Worm (Caenorhabditis elegans) whole organism, late embryonic: Measurements from ENCODE around the gene Y9C2UA.1.

Source experiments
- C08G9.2 ChIP-seq: sonication (generic microtip); optimal IDR thresholded peaks from 2 replicates; lab custom pipeline; 2016; ENCODE audit warnings: mild to moderate bottlenecking, missing genetic modification characterization, moderate library complexity, missing compliant biosample characterization
- K02D7.2 ChIP-seq: sonication (generic microtip); optimal IDR thresholded peaks from 2 replicates; lab custom pipeline; 2017; ENCODE audit warnings: mild to moderate bottlenecking, missing genetic modification characterization, missing compliant biosample characterization
- T23F11.4 ChIP-seq: fragments of 200-800 bp; sonication (Bioruptor generic); optimal IDR thresholded peaks from 2 replicates; lab custom pipeline; 2018; ENCODE audit warnings: mild to moderate bottlenecking, missing genetic modification characterization, missing compliant biosample characterization
- Y22D7AL.16 ChIP-seq: sonication (generic microtip); optimal IDR thresholded peaks from 2 replicates; lab custom pipeline; 2016; ENCODE audit warnings: missing genetic modification characterization, missing compliant biosample characterization
- ahr-1 ChIP-seq: sonication (generic microtip); optimal IDR thresholded peaks from 2 replicates; lab custom pipeline; 2016; ENCODE audit warnings: missing genetic modification characterization, missing compliant biosample characterization
- ceh-24 ChIP-seq: sonication (generic microtip); optimal IDR thresholded peaks from 2 replicates; lab custom pipeline; 2016; ENCODE audit warnings: mild to moderate bottlenecking, missing genetic modification characterization, missing compliant biosample characterization
- ceh-30 ChIP-seq: fragments of 150-350 bp; optimal IDR thresholded peaks from 2 replicates; lab custom pipeline; 2014; ENCODE audit warnings: missing biosample characterization, missing genetic modification characterization
- ceh-31 ChIP-seq: sonication (generic microtip); optimal IDR thresholded peaks from 2 replicates; lab custom pipeline; 2016; ENCODE audit warnings: missing genetic modification characterization, missing compliant biosample characterization
- ceh-48 ChIP-seq: sonication (generic microtip); optimal IDR thresholded peaks from 2 replicates; lab custom pipeline; 2016; ENCODE audit warnings: missing genetic modification characterization, inconsistent platforms, missing compliant biosample characterization
- ceh-6 ChIP-seq: fragments of 200-800 bp; sonication (Bioruptor generic); optimal IDR thresholded peaks from 2 replicates; lab custom pipeline; 2018; ENCODE audit warnings: mild to moderate bottlenecking, missing genetic modification characterization, missing compliant biosample characterization
- che-1 ChIP-seq: sonication (generic microtip); optimal IDR thresholded peaks from 2 replicates; lab custom pipeline; 2016; ENCODE audit warnings: mild to moderate bottlenecking, missing genetic modification characterization, missing compliant biosample characterization
- dmd-4 ChIP-seq: sonication (generic microtip); optimal IDR thresholded peaks from 2 replicates; lab custom pipeline; 2016; ENCODE audit warnings: borderline replicate concordance, missing genetic modification characterization, missing compliant biosample characterization
- dve-1 ChIP-seq: sonication (generic microtip); optimal IDR thresholded peaks from 2 replicates; lab custom pipeline; 2017; ENCODE audit warnings: antibody characterized with exemption, mild to moderate bottlenecking, missing genetic modification characterization, missing compliant biosample characterization
- ets-4 ChIP-seq: sonication (generic microtip); optimal IDR thresholded peaks from 2 replicates; lab custom pipeline; 2016; ENCODE audit warnings: missing genetic modification characterization, missing compliant biosample characterization
- fax-1 ChIP-seq: sonication (generic microtip); optimal IDR thresholded peaks from 2 replicates; lab custom pipeline; 2016; ENCODE audit warnings: missing genotype, missing genetic modification characterization, missing compliant biosample characterization
- fkh-10 ChIP-seq: fragments of 150-350 bp; optimal IDR thresholded peaks from 2 replicates; lab custom pipeline; 2014; ENCODE audit warnings: missing biosample characterization, missing genetic modification reagents, missing genetic modification characterization
- fkh-6 ChIP-seq: sonication (generic microtip); optimal IDR thresholded peaks from 2 replicates; lab custom pipeline; 2016; ENCODE audit warnings: missing genetic modification characterization, missing compliant biosample characterization
- hlh-30 ChIP-seq: sonication (generic microtip); optimal IDR thresholded peaks from 2 replicates; lab custom pipeline; 2017; ENCODE audit warnings: antibody characterized with exemption, missing genetic modification characterization, missing compliant biosample characterization; ENCODE audit not compliant: insufficient read depth
- lim-6 ChIP-seq: sonication (generic microtip); optimal IDR thresholded peaks from 2 replicates; lab custom pipeline; 2016; ENCODE audit warnings: missing genetic modification characterization, missing compliant biosample characterization
- lin-11 ChIP-seq: fragments of 200-800 bp; sonication (Bioruptor generic); optimal IDR thresholded peaks from 2 replicates; lab custom pipeline; 2018; ENCODE audit warnings: mild to moderate bottlenecking, missing genetic modification characterization, missing compliant biosample characterization
- madf-2 ChIP-seq: sonication (generic microtip); optimal IDR thresholded peaks from 2 replicates; lab custom pipeline; 2017; ENCODE audit warnings: missing genetic modification characterization, missing compliant biosample characterization
- nfya-1 ChIP-seq: sonication (generic microtip); optimal IDR thresholded peaks from 2 replicates; lab custom pipeline; 2017; ENCODE audit warnings: missing genetic modification characterization, mild to moderate bottlenecking, missing compliant biosample characterization, antibody characterized with exemption, moderate library complexity
- nhr-11 ChIP-seq: fragments of 150-350 bp; optimal IDR thresholded peaks from 2 replicates; lab custom pipeline; 2014; ENCODE audit warnings: missing biosample characterization, missing genetic modification characterization
- nhr-232 ChIP-seq: sonication (generic microtip); optimal IDR thresholded peaks from 2 replicates; lab custom pipeline; 2016; ENCODE audit warnings: missing genetic modification characterization, missing compliant biosample characterization
- pag-3 ChIP-seq: sonication (generic microtip); optimal IDR thresholded peaks from 2 replicates; lab custom pipeline; 2016; ENCODE audit warnings: missing compliant biosample characterization, missing genetic modification characterization, borderline replicate concordance
- pat-9 ChIP-seq: fragments of 200-800 bp; sonication (Bioruptor generic); optimal IDR thresholded peaks from 2 replicates; lab custom pipeline; 2018; ENCODE audit warnings: mild to moderate bottlenecking, missing genetic modification characterization, moderate library complexity, missing compliant biosample characterization
- pax-1 ChIP-seq: fragments of 150-350 bp; optimal IDR thresholded peaks from 2 replicates; lab custom pipeline; 2014; ENCODE audit warnings: missing biosample characterization, missing genetic modification characterization
- pha-2 ChIP-seq: sonication (generic microtip); optimal IDR thresholded peaks from 2 replicates; lab custom pipeline; 2017; ENCODE audit warnings: mild to moderate bottlenecking, missing genetic modification characterization, missing compliant biosample characterization
- pqm-1 ChIP-seq: sonication (generic microtip); optimal IDR thresholded peaks from 2 replicates; lab custom pipeline; 2016; ENCODE audit warnings: missing genetic modification characterization, missing compliant biosample characterization
- rnt-1 ChIP-seq: sonication (generic microtip); optimal IDR thresholded peaks from 2 replicates; lab custom pipeline; 2016; ENCODE audit warnings: missing genetic modification characterization, missing compliant biosample characterization
- syd-9 ChIP-seq: sonication (generic microtip); optimal IDR thresholded peaks from 2 replicates; lab custom pipeline; 2016; ENCODE audit warnings: mild to moderate bottlenecking, missing genetic modification characterization, moderate library complexity, missing compliant biosample characterization
- tbx-2 ChIP-seq: sonication (generic microtip); optimal IDR thresholded peaks from 2 replicates; lab custom pipeline; 2016; ENCODE audit warnings: missing genetic modification characterization, missing compliant biosample characterization
- ttx-3 ChIP-seq: sonication (generic microtip); optimal IDR thresholded peaks from 2 replicates; lab custom pipeline; 2016; ENCODE audit warnings: missing genetic modification reagents, missing genetic modification characterization, missing compliant biosample characterization
- unc-3 ChIP-seq, 2 experiments: fragments of 200-800 bp in 1 of 2; sonication (Bioruptor generic) in 1 of 2; sonication (generic microtip) in 1 of 2; conservative IDR thresholded peaks in 1 of 2; optimal IDR thresholded peaks in 1 of 2; 2 replicates each; pipeline versions ENCODE4 v1.3.6 to Lab custom; 2016 to 2022; ENCODE audit warnings: missing compliant biosample characterization in 2 of 2, missing genetic modification characterization in 2 of 2, missing genetic modification reagents in 1 of 2
- unc-42 ChIP-seq: sonication (generic microtip); optimal IDR thresholded peaks from 2 replicates; lab custom pipeline; 2016; ENCODE audit warnings: missing genotype, missing genetic modification characterization, missing compliant biosample characterization
- unc-86 ChIP-seq: sonication (generic microtip); optimal IDR thresholded peaks from 2 replicates; lab custom pipeline; 2016; ENCODE audit warnings: missing genetic modification characterization, missing compliant biosample characterization
- ztf-16 ChIP-seq: sonication (generic microtip); optimal IDR thresholded peaks from 2 replicates; lab custom pipeline; 2017; ENCODE audit warnings: missing genetic modification characterization, missing compliant biosample characterization

Gene Y9C2UA.1

ce11 chrII:9170048-9170447, 30.6 kb downstream of the Y9C2UA.1 start:
- TF ChIP-seq ceh-30 (tag; lab: Kevin White, UChicago) (no peak), ztf-16 (no peak), fax-1 (tag; lab: Kevin White, UChicago) (no peak), fkh-6 (no peak), dve-1 (no peak), pat-9 (tag; lab: Kevin White, UChicago) (no peak), nhr-11 (no peak), lin-11 (no peak), nfya-1 (tag; lab: Kevin White, UChicago) (no peak), madf-2 (tag; lab: Kevin White, UChicago) (no peak), syd-9 (tag; lab: Kevin White, UChicago) (no peak), ttx-3 (no peak), pag-3 (tag; lab: Kevin White, UChicago) (no peak), K02D7.2 (tag; lab: Kevin White, UChicago) (no peak), T23F11.4 (GFP tag; lab: Kevin White, UChicago) (no peak), rnt-1 (tag; lab: Kevin White, UChicago) (no peak), unc-3 (GFP tag; conservative IDR thresholded peaks at IDR 0.05; lab: Robert Waterston, UW) (no peak), unc-3 (tag; optimal IDR thresholded peaks at IDR 0.05; lab: Kevin White, UChicago) (no peak)
- TF ChIP-seq, all 69 proteins: peak for 0

- TF ChIP-seq Y22D7AL.16 (no peak), C08G9.2 (no peak), T23F11.4 (GFP tag; lab: Kevin White, UChicago) (no peak), lim-6 (tag; lab: Kevin White, UChicago) (no peak), ceh-6 (GFP tag; lab: Kevin White, UChicago) (no peak)
- TF ChIP-seq, all 69 proteins: peak for 0
Observed at ce11 chrII:9170851-9171250, 31.4 kb downstream of the Y9C2UA.1 start.

ce11 chrII:9171466-9172187, 32.2 kb downstream of the Y9C2UA.1 start:
- TF ChIP-seq ztf-16 (no peak), ets-4 (tag; lab: Kevin White, UChicago) (no peak), fkh-10 (GFP tag; lab: Kevin White, UChicago) (no peak), pha-2 (tag; lab: Kevin White, UChicago) (no peak), ceh-31 (tag; lab: Kevin White, UChicago) (no peak), ceh-48 (tag; lab: Kevin White, UChicago) (no peak), lin-11 (no peak), pqm-1 (tag; lab: Kevin White, UChicago) (no peak), tbx-2 (tag; lab: Kevin White, UChicago) (no peak), syd-9 (tag; lab: Kevin White, UChicago) (no peak), pag-3 (tag; lab: Kevin White, UChicago) (no peak)

- TF ChIP-seq hlh-30 (no peak), dmd-4 (tag; lab: Kevin White, UChicago) (no peak), unc-86 (tag; lab: Kevin White, UChicago) (no peak), nfya-1 (tag; lab: Kevin White, UChicago) (no peak), nhr-11 (no peak), pha-2 (tag; lab: Kevin White, UChicago) (no peak), ahr-1 (tag; lab: Kevin White, UChicago) (no peak), nhr-232 (no peak), tbx-2 (tag; lab: Kevin White, UChicago) (no peak), che-1 (tag; lab: Kevin White, UChicago) (no peak), pax-1 (tag; lab: Kevin White, UChicago) (no peak), unc-42 (tag; lab: Kevin White, UChicago) (no peak), fkh-10 (GFP tag; lab: Kevin White, UChicago) (no peak), ceh-24 (tag; lab: Kevin White, UChicago) (no peak), pat-9 (tag; lab: Kevin White, UChicago) (no peak)
Observed at ce11 chrII:9172849-9173248, 33.4 kb downstream of the Y9C2UA.1 start, which contains the start of gene T23G7.2. T23G7.2 (minus strand) TSS chrII:9172949.
